Worm (Caenorhabditis elegans) whole organism, young adult: ENCODE measurements around the gene M02D8.2.

Source experiments
- C17E4.6 ChIP-seq: fragments of 200-800 bp; sonication (Bioruptor generic); IDR thresholded peaks from 2 replicates; pipeline ENCODE4 v1.3.6; 2022; ENCODE audit warnings: missing genetic modification reagents, missing genetic modification characterization, missing compliant biosample characterization
- F10E7.11 ChIP-seq: sonication (generic microtip); optimal IDR thresholded peaks from 2 replicates; lab custom pipeline; 2017; ENCODE audit warnings: mild to moderate bottlenecking, missing genetic modification characterization, moderate library complexity, missing compliant biosample characterization
- F22D6.2 ChIP-seq: sonication (generic microtip); optimal IDR thresholded peaks from 2 replicates; lab custom pipeline; 2016; ENCODE audit warnings: mild to moderate bottlenecking, missing genetic modification characterization, missing compliant biosample characterization
- ceh-58 ChIP-seq: fragments of 200-800 bp; sonication (Bioruptor generic); IDR thresholded peaks from 2 replicates; pipeline ENCODE4 v1.3.6; 2022; ENCODE audit warnings: missing genetic modification characterization, missing compliant biosample characterization
- dpl-1 ChIP-seq: fragments of 150-350 bp; optimal IDR thresholded peaks from 2 replicates; lab custom pipeline; 2014; ENCODE audit warnings: missing biosample characterization, missing genetic modification reagents, missing genetic modification characterization
- egrh-3 ChIP-seq: fragments of 200-800 bp; sonication (Bioruptor generic); IDR thresholded peaks from 2 replicates; pipeline ENCODE4 v1.3.6; 2022; ENCODE audit warnings: missing genetic modification reagents, missing genetic modification characterization, missing compliant biosample characterization
- lin-54 ChIP-seq: fragments of 200-800 bp; sonication (Bioruptor generic); optimal IDR thresholded peaks from 2 replicates; lab custom pipeline; 2018; ENCODE audit warnings: mild to moderate bottlenecking, missing genetic modification characterization, missing compliant biosample characterization
- mxl-1 ChIP-seq: sonication (generic microtip); optimal IDR thresholded peaks from 2 replicates; lab custom pipeline; 2016; ENCODE audit warnings: missing genetic modification characterization, missing compliant biosample characterization
- nfya-1 ChIP-seq: sonication (generic microtip); optimal IDR thresholded peaks from 2 replicates; lab custom pipeline; 2017; ENCODE audit warnings: antibody characterized with exemption, missing compliant biosample characterization, missing genetic modification characterization, borderline replicate concordance; ENCODE audit not compliant: insufficient read depth
- nhr-80 ChIP-seq: sonication (generic microtip); optimal IDR thresholded peaks from 2 replicates; lab custom pipeline; 2016; ENCODE audit warnings: missing genetic modification characterization, missing compliant biosample characterization
- pha-4 ChIP-seq: fragments of 150-350 bp; sonication (generic microtip); optimal IDR thresholded peaks from 2 replicates; lab custom pipeline; 2014; ENCODE audit warnings: missing biosample characterization, missing genetic modification reagents, missing genetic modification characterization
- snpc-4 ChIP-seq, 5 experiments: fragments of 150-350 bp in 1 of 5; sonication (generic microtip) in 4 of 5; optimal IDR thresholded peaks; 2 replicates each; lab custom pipeline; 2014 to 2018; ENCODE audit warnings: missing genetic modification characterization in 5 of 5, missing biosample characterization in 3 of 5, antibody characterized with exemption in 2 of 5, mild to moderate bottlenecking in 2 of 5, missing compliant biosample characterization in 2 of 5, missing genotype in 2 of 5, moderate library complexity in 2 of 5, missing genetic modification reagents in 1 of 5

DNA sequence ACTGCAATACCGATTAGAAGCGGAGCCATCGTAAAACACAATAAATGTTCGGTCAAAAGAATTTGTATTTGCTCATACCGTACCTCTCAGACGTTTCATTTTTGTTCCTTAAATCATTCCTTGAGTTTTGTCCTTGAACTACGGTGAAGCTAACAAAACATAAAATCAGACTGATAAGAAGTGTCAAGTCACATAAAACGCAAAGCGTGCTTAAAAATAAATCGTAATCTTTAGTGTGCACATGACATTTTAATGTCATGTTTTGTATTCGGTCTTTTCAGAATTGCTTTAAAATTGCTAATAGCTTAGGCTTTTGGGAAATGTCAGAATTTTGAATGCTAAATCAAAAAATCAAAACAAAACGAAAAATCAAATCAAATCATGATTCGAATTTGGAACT is 26.8 kb upstream of the M02D8.2 start:
- TF ChIP-seq F22D6.2 (tag; lab: Kevin White, UChicago): no peak
- no peak for TF ChIP-seq lin-54 (GFP tag; lab: Kevin White, UChicago)
- TF ChIP-seq dpl-1 (GFP tag; lab: Kevin White, UChicago): no peak
- no peak for TF ChIP-seq snpc-4 (GFP tag; optimal IDR thresholded peaks at IDR 0.05; lab: Kevin White, UChicago)
- TF ChIP-seq snpc-4 (tag; optimal IDR thresholded peaks at IDR 0.05; lab: Kevin White, UChicago): no peak
- TF ChIP-seq egrh-3 (GFP tag; lab: Robert Waterston, UW): no peak
- TF ChIP-seq pha-4: no peak
- TF ChIP-seq mxl-1 (tag; lab: Kevin White, UChicago): no peak
- no peak for TF ChIP-seq ceh-58 (GFP tag; lab: Robert Waterston, UW)
- no peak for TF ChIP-seq nfya-1 (tag; lab: Kevin White, UChicago)
- TF ChIP-seq nhr-80 (tag; lab: Kevin White, UChicago): peak; percentile 72
- no peak for TF ChIP-seq F10E7.11 (tag; lab: Kevin White, UChicago)
- no peak for TF ChIP-seq C17E4.6
